Fruit fly (Drosophila melanogaster) whole organism, embryonic: ENCODE data around the gene alpha-Man-IIb.

Experiments used
- ATbp ChIP-seq: fragments of 200-800 bp; sonication (Bioruptor generic); optimal IDR thresholded peaks from 2 replicates; lab custom pipeline; 2017; ENCODE audit warnings: missing biosample characterization, mild to moderate bottlenecking, missing genetic modification characterization, missing genetic modification reagents
- CG11456 ChIP-seq: fragments of 200-800 bp; sonication (Bioruptor generic); IDR thresholded peaks from 3 replicates; pipeline ENCODE4 v1.3.6; 2022; ENCODE audit warnings: missing biosample characterization, missing genetic modification characterization
- CG18476 ChIP-seq: fragments of 200-800 bp; sonication (Bioruptor generic); optimal IDR thresholded peaks from 2 replicates; lab custom pipeline; 2016; ENCODE audit warnings: missing biosample characterization, mild to moderate bottlenecking, missing genetic modification characterization
- CG4360 ChIP-seq: fragments of 200-800 bp; sonication (Bioruptor generic); IDR thresholded peaks from 2 replicates; pipeline ENCODE4 v1.3.6; 2022; ENCODE audit warnings: missing biosample characterization, missing genetic modification characterization
- CG9797 ChIP-seq: fragments of 200-800 bp; sonication (Bioruptor generic); optimal IDR thresholded peaks from 3 replicates; lab custom pipeline; 2018; ENCODE audit warnings: missing biosample characterization, mild to moderate bottlenecking, missing genetic modification characterization
- Fer1 ChIP-seq: fragments of 200-800 bp; sonication (Bioruptor generic); optimal IDR thresholded peaks from 2 replicates; lab custom pipeline; 2017; ENCODE audit warnings: missing biosample characterization, mild to moderate bottlenecking, missing genetic modification characterization
- lab ChIP-seq: fragments of 200-800 bp; sonication (Bioruptor generic); optimal IDR thresholded peaks from 3 replicates; lab custom pipeline; 2017; ENCODE audit warnings: missing biosample characterization, missing genetic modification characterization, mild to moderate bottlenecking, moderate library complexity, missing genetic modification reagents
- oc ChIP-seq: fragments of 200-800 bp; sonication (Bioruptor generic); optimal IDR thresholded peaks from 2 replicates; lab custom pipeline; 2018; ENCODE audit warnings: missing biosample characterization, mild to moderate bottlenecking, missing genetic modification characterization, moderate library complexity

DNA sequence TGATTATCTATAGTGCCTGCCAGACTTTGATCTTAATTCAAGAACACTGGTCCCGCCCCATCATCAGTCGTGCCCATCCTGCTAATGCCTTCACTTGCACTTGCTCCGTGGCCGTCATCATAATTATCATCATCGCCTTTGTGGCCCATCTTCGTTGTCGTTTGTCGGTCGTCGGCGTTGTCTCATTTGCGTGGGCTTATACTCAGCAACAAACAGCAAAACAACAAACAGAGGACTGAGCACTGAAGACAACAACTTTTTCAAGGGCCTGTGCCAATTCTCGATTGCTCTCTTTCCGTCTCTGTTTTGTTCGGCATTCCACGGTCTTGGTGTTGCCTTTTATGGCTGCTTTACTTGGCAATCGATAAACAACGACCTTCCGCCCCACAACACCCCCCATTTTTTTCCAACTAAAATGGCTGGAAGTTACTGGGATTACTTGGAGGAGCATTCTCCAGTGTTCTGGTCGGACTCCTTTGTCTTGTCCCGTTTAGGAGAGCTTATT, 3.9 kb downstream of the alpha-Man-IIb start:
- TF ChIP-seq lab (GFP tag; lab: Kevin White, UChicago) (no peak), CG11456 (GFP tag; lab: Robert Waterston, UW) (no peak), Fer1 (GFP tag; lab: Kevin White, UChicago) (no peak), CG9797 (no peak), CG18476 (no peak), ATbp (GFP tag; lab: Kevin White, UChicago) (no peak), CG4360 (GFP tag; lab: Robert Waterston, UW) (no peak), oc (tag; lab: Kevin White, UChicago) (no peak)
